Worm (Caenorhabditis elegans) whole organism, L2 larva: ENCODE measurements around the gene srg-60.

Experiments used
- C34F6.9 ChIP-seq: fragments of 150-350 bp; optimal IDR thresholded peaks from 2 replicates; lab custom pipeline; 2014; ENCODE audit warnings: missing biosample characterization, missing genetic modification characterization
- F13H6.1 ChIP-seq: sonication (generic microtip); optimal IDR thresholded peaks from 2 replicates; lab custom pipeline; 2016; ENCODE audit warnings: missing genetic modification characterization, missing compliant biosample characterization
- R02D3.7 ChIP-seq: fragments of 150-350 bp; optimal IDR thresholded peaks from 2 replicates; lab custom pipeline; 2014; ENCODE audit warnings: missing biosample characterization, missing genetic modification characterization
- Y55F3AM.14 ChIP-seq: fragments of 200-800 bp; sonication (Bioruptor generic); optimal IDR thresholded peaks from 2 replicates; lab custom pipeline; 2018; ENCODE audit warnings: mild to moderate bottlenecking, missing genetic modification characterization, missing compliant biosample characterization
- ZK546.5 ChIP-seq: sonication (generic microtip); optimal IDR thresholded peaks from 2 replicates; lab custom pipeline; 2017; ENCODE audit warnings: missing biosample characterization, missing genetic modification characterization
- alr-1 ChIP-seq: fragments of 150-350 bp; optimal IDR thresholded peaks from 2 replicates; lab custom pipeline; 2014; ENCODE audit warnings: missing biosample characterization, missing genetic modification characterization
- ama-1 ChIP-seq: fragments of 150-350 bp; optimal IDR thresholded peaks from 2 replicates; lab custom pipeline; 2018; ENCODE audit warnings: inconsistent platforms
- blmp-1 ChIP-seq: sonication (generic microtip); optimal IDR thresholded peaks from 2 replicates; lab custom pipeline; 2017; ENCODE audit warnings: missing genetic modification characterization, mild to moderate bottlenecking, missing compliant biosample characterization, antibody characterized with exemption, moderate library complexity; ENCODE audit not compliant: insufficient read depth
- ceh-16 ChIP-seq: fragments of 150-350 bp; optimal IDR thresholded peaks from 2 replicates; lab custom pipeline; 2014; ENCODE audit warnings: missing biosample characterization, missing genetic modification characterization
- ceh-82 ChIP-seq: fragments of 150-350 bp; optimal IDR thresholded peaks from 2 replicates; lab custom pipeline; 2014; ENCODE audit warnings: missing biosample characterization, missing genetic modification characterization
- egl-27 ChIP-seq: sonication (generic microtip); optimal IDR thresholded peaks from 3 replicates; lab custom pipeline; 2017; ENCODE audit warnings: missing biosample characterization, missing genetic modification reagents, missing genetic modification characterization
- elt-3 ChIP-seq: sonication (generic microtip); optimal IDR thresholded peaks from 2 replicates; lab custom pipeline; 2017; ENCODE audit warnings: missing biosample characterization, missing genetic modification characterization
- fos-1 ChIP-seq: fragments of 150-350 bp; optimal IDR thresholded peaks from 2 replicates; lab custom pipeline; 2014; ENCODE audit warnings: missing biosample characterization, missing genetic modification characterization
- gmeb-1 ChIP-seq: fragments of 150-350 bp; optimal IDR thresholded peaks from 2 replicates; lab custom pipeline; 2014; ENCODE audit warnings: missing biosample characterization, missing genetic modification characterization
- lin-11 ChIP-seq: fragments of 150-350 bp; sonication (generic microtip); optimal IDR thresholded peaks from 2 replicates; lab custom pipeline; 2014; ENCODE audit warnings: missing biosample characterization, missing genetic modification characterization, inconsistent platforms, mixed read lengths
- lin-13 ChIP-seq: fragments of 150-350 bp; optimal IDR thresholded peaks from 2 replicates; lab custom pipeline; 2014; ENCODE audit warnings: missing biosample characterization, missing genetic modification reagents, missing genetic modification characterization
- lsy-2 ChIP-seq, 2 experiments: fragments of 150-350 bp in 1 of 2; sonication (generic microtip) in 1 of 2; optimal IDR thresholded peaks; 2 replicates each; lab custom pipeline; 2014 to 2017; ENCODE audit warnings: missing biosample characterization in 2 of 2, missing genetic modification characterization in 2 of 2
- mab-5 ChIP-seq: fragments of 150-350 bp; optimal IDR thresholded peaks from 2 replicates; lab custom pipeline; 2014; ENCODE audit warnings: missing biosample characterization, missing genetic modification characterization
- mdl-1 ChIP-seq, 2 experiments: fragments of 150-350 bp in 1 of 2; sonication (generic microtip) in 1 of 2; optimal IDR thresholded peaks; 2 replicates each; lab custom pipeline; 2017; ENCODE audit warnings: missing biosample characterization in 2 of 2, missing genetic modification characterization in 2 of 2
- nhr-10 ChIP-seq: sonication (generic microtip); optimal IDR thresholded peaks from 2 replicates; lab custom pipeline; 2017; ENCODE audit warnings: missing biosample characterization, missing genetic modification characterization
- nhr-11 ChIP-seq: fragments of 150-350 bp; optimal IDR thresholded peaks from 2 replicates; lab custom pipeline; 2014; ENCODE audit warnings: missing biosample characterization, missing genetic modification characterization
- nhr-12 ChIP-seq: fragments of 150-350 bp; optimal IDR thresholded peaks from 2 replicates; lab custom pipeline; 2014; ENCODE audit warnings: missing biosample characterization, missing genetic modification characterization
- nhr-129 ChIP-seq: fragments of 150-350 bp; optimal IDR thresholded peaks from 2 replicates; lab custom pipeline; 2014; ENCODE audit warnings: missing biosample characterization, missing genetic modification characterization
- nhr-21 ChIP-seq: fragments of 150-350 bp; optimal IDR thresholded peaks from 2 replicates; lab custom pipeline; 2014; ENCODE audit warnings: missing biosample characterization, missing genetic modification characterization
- nhr-23 ChIP-seq: fragments of 150-350 bp; optimal IDR thresholded peaks from 2 replicates; lab custom pipeline; 2014; ENCODE audit warnings: missing biosample characterization, missing genetic modification reagents, missing genetic modification characterization
- nhr-25 ChIP-seq: fragments of 150-350 bp; sonication (generic microtip); optimal IDR thresholded peaks from 3 replicates; lab custom pipeline; 2014; ENCODE audit warnings: missing biosample characterization, missing genetic modification characterization
- nhr-6 ChIP-seq: fragments of 150-350 bp; optimal IDR thresholded peaks from 2 replicates; lab custom pipeline; 2014; ENCODE audit warnings: missing biosample characterization, missing genetic modification characterization
- nhr-77 ChIP-seq: fragments of 150-350 bp; optimal IDR thresholded peaks from 2 replicates; lab custom pipeline; 2014; ENCODE audit warnings: missing biosample characterization, missing genetic modification characterization
- peb-1 ChIP-seq: fragments of 150-350 bp; optimal IDR thresholded peaks from 2 replicates; lab custom pipeline; 2014; ENCODE audit warnings: missing biosample characterization, missing genetic modification characterization
- sem-4 ChIP-seq: fragments of 150-350 bp; optimal IDR thresholded peaks from 2 replicates; lab custom pipeline; 2014; ENCODE audit warnings: missing biosample characterization, missing genetic modification reagents, missing genetic modification characterization
- skn-1 ChIP-seq: sonication (generic microtip); optimal IDR thresholded peaks from 2 replicates; lab custom pipeline; 2017; ENCODE audit warnings: missing biosample characterization, missing genetic modification characterization
- sma-3 ChIP-seq: sonication (generic microtip); optimal IDR thresholded peaks from 2 replicates; lab custom pipeline; 2016; ENCODE audit warnings: missing genetic modification reagents, missing genetic modification characterization, missing compliant biosample characterization
- sma-9 ChIP-seq, 2 experiments: fragments of 150-350 bp in 1 of 2; sonication (generic microtip) in 1 of 2; optimal IDR thresholded peaks; 2 replicates each; lab custom pipeline; 2014 to 2016; ENCODE audit warnings: missing genetic modification characterization in 2 of 2, mild to moderate bottlenecking in 1 of 2, missing biosample characterization in 1 of 2, missing compliant biosample characterization in 1 of 2, missing genetic modification reagents in 1 of 2, moderate library complexity in 1 of 2
- unc-55 ChIP-seq: fragments of 150-350 bp; sonication (generic microtip); optimal IDR thresholded peaks from 3 replicates; lab custom pipeline; 2014; ENCODE audit warnings: missing biosample characterization, missing genetic modification reagents, missing genetic modification characterization
- unc-62 ChIP-seq: fragments of 150-350 bp; optimal IDR thresholded peaks from 2 replicates; lab custom pipeline; 2014; ENCODE audit warnings: missing biosample characterization, missing genetic modification reagents, missing genetic modification characterization
- zag-1 ChIP-seq: fragments of 150-350 bp; optimal IDR thresholded peaks from 2 replicates; lab custom pipeline; 2014; ENCODE audit warnings: missing biosample characterization, missing genetic modification characterization
- ztf-1 ChIP-seq: fragments of 200-800 bp; sonication (Bioruptor generic); conservative IDR thresholded peaks from 2 replicates; pipeline ENCODE4 v1.3.6; 2022; ENCODE audit warnings: missing genetic modification characterization, missing compliant biosample characterization
- ztf-11 ChIP-seq: sonication (generic microtip); optimal IDR thresholded peaks from 2 replicates; lab custom pipeline; 2017; ENCODE audit warnings: missing biosample characterization, missing genetic modification characterization
- ztf-4 ChIP-seq: fragments of 150-350 bp; optimal IDR thresholded peaks from 2 replicates; lab custom pipeline; 2014; ENCODE audit warnings: missing biosample characterization, missing genetic modification characterization

srg-60 gene

ce11 chrV:2690948-2691347, 31.5 kb downstream of the srg-60 start:
- TF ChIP-seq alr-1 (tag; lab: Kevin White, UChicago) (no peak), R02D3.7 (tag; lab: Kevin White, UChicago) (no peak), mab-5 (tag; lab: Kevin White, UChicago) (no peak), nhr-23 (tag; lab: Kevin White, UChicago) (no peak), peb-1 (no peak), nhr-129 (tag; lab: Kevin White, UChicago) (no peak), ztf-4 (tag; lab: Kevin White, UChicago) (no peak), C34F6.9 (tag; lab: Kevin White, UChicago) (no peak), fos-1 (no peak), nhr-21 (no peak), ztf-1 (GFP tag; lab: Robert Waterston, UW) (no peak), nhr-12 (no peak), egl-27 (tag; lab: Kevin White, UChicago) (no peak), sma-9 (GFP tag; optimal IDR thresholded peaks at IDR 0.05; lab: Kevin White, UChicago) (no peak), sma-9 (tag; optimal IDR thresholded peaks at IDR 0.05; lab: Kevin White, UChicago) (no peak), ZK546.5 (no peak), ztf-11 (no peak), lin-13 (GFP tag; lab: Kevin White, UChicago) (no peak), nhr-77 (tag; lab: Kevin White, UChicago) (no peak), nhr-10 (tag; lab: Kevin White, UChicago) (no peak), sma-3 (no peak)

ce11 chrV:2690478-2690877, 32.0 kb downstream of the srg-60 start:
- no peak for TF ChIP-seq elt-3 (tag; lab: Kevin White, UChicago)

- no peak for TF ChIP-seq nhr-11 (tag; lab: Kevin White, UChicago)
- no peak for TF ChIP-seq nhr-77 (tag; lab: Kevin White, UChicago)
- TF ChIP-seq ceh-16: no peak
- TF ChIP-seq unc-55 (GFP tag; lab: Kevin White, UChicago): no peak
Measured at ce11 chrV:2688562-2688961, 33.9 kb downstream of the srg-60 start.

ce11 chrV:2684227-2684626, 38.2 kb downstream of the srg-60 start:
- TF ChIP-seq ztf-4 (tag; lab: Kevin White, UChicago) (no peak), unc-62 (GFP tag; lab: Kevin White, UChicago) (no peak), lsy-2 (tag; optimal IDR thresholded peaks at IDR 0.05; lab: Kevin White, UChicago) (no peak), fos-1 (no peak), blmp-1 (tag; lab: Kevin White, UChicago) (no peak), lin-11 (tag; lab: Kevin White, UChicago) (no peak), nhr-129 (tag; lab: Kevin White, UChicago) (no peak), ZK546.5 (no peak), mab-5 (tag; lab: Kevin White, UChicago) (no peak), ama-1 (lab: Kevin White, UChicago) (no peak), ztf-1 (GFP tag; lab: Robert Waterston, UW) (no peak), nhr-12 (no peak), sma-3 (no peak), Y55F3AM.14 (GFP tag; lab: Kevin White, UChicago) (no peak), sma-9 (GFP tag; optimal IDR thresholded peaks at IDR 0.05; lab: Kevin White, UChicago) (no peak), sma-9 (tag; optimal IDR thresholded peaks at IDR 0.05; lab: Kevin White, UChicago) (no peak), peb-1 (no peak), skn-1 (no peak)

- no peak for TF ChIP-seq sma-9 (GFP tag; optimal IDR thresholded peaks at IDR 0.05; lab: Kevin White, UChicago)
- TF ChIP-seq sma-9 (tag; optimal IDR thresholded peaks at IDR 0.05; lab: Kevin White, UChicago): no peak
- no peak for TF ChIP-seq mdl-1 (tag; optimal IDR thresholded peaks at IDR 0.05; lab: Kevin White, UChicago)
- TF ChIP-seq ztf-1 (GFP tag; lab: Robert Waterston, UW): no peak
- no peak for TF ChIP-seq nhr-12
- TF ChIP-seq fos-1: no peak
- TF ChIP-seq F13H6.1 (tag; lab: Kevin White, UChicago): no peak
- no peak for TF ChIP-seq nhr-23 (tag; lab: Kevin White, UChicago)
- no peak for TF ChIP-seq skn-1
- no peak for TF ChIP-seq sem-4 (tag; lab: Kevin White, UChicago)
- TF ChIP-seq zag-1 (tag; lab: Kevin White, UChicago): no peak
- no peak for TF ChIP-seq ceh-82 (tag; lab: Kevin White, UChicago)
- no peak for TF ChIP-seq nhr-25 (tag; lab: Kevin White, UChicago)
- no peak for TF ChIP-seq gmeb-1 (tag; lab: Kevin White, UChicago)
- TF ChIP-seq nhr-6: no peak
- no peak for TF ChIP-seq sma-3
- TF ChIP-seq blmp-1 (tag; lab: Kevin White, UChicago): no peak
- no peak for TF ChIP-seq mab-5 (tag; lab: Kevin White, UChicago)
Measured at ce11 chrV:2683497-2683896, 39.0 kb downstream of the srg-60 start.
